Worm (Caenorhabditis elegans) whole organism, early embryonic: ENCODE data around the gene gpa-3.

Experiments
- ama-1 ChIP-seq: fragments of 150-350 bp; optimal IDR thresholded peaks from 2 replicates; lab custom pipeline; 2014
- ceh-36 ChIP-seq: sonication (generic microtip); optimal IDR thresholded peaks from 2 replicates; lab custom pipeline; 2016; ENCODE audit warnings: missing genetic modification characterization, inconsistent platforms, missing compliant biosample characterization
- scrt-1 ChIP-seq: fragments of 200-800 bp; sonication (Bioruptor generic); IDR thresholded peaks from 2 replicates; pipeline ENCODE4 v1.3.6; 2022; ENCODE audit warnings: missing genetic modification characterization, missing compliant biosample characterization
- tbx-37 ChIP-seq: fragments of 200-800 bp; sonication (Bioruptor generic); conservative IDR thresholded peaks from 2 replicates; pipeline ENCODE4 v1.3.6; 2022; ENCODE audit warnings: missing genetic modification reagents, missing genetic modification characterization, missing compliant biosample characterization

- no peak for TF ChIP-seq ceh-36 (tag; lab: Kevin White, UChicago)
- TF ChIP-seq scrt-1 (GFP tag; lab: Robert Waterston, UW), result no peak
- no peak for TF ChIP-seq tbx-37 (GFP tag; lab: Robert Waterston, UW)
- TF ChIP-seq ama-1 (lab: Kevin White, UChicago), result no peak
Measured at ce11 chrV:9312377-9312776, 47.2 kb downstream of the gpa-3 start.
